Worm (Caenorhabditis elegans) whole organism, L4 larva: Measurements from ENCODE around the gene T20D4.19.

ENCODE experiments used
- ceh-28 ChIP-seq: fragments of 150-350 bp; optimal IDR thresholded peaks from 2 replicates; lab custom pipeline; 2014; ENCODE audit warnings: missing biosample characterization, missing genetic modification reagents, missing genetic modification characterization
- ceh-32 ChIP-seq: sonication (generic microtip); optimal IDR thresholded peaks from 2 replicates; lab custom pipeline; 2016; ENCODE audit warnings: mild to moderate bottlenecking, missing genetic modification characterization, missing compliant biosample characterization; ENCODE audit not compliant: poor library complexity
- nhr-25 ChIP-seq: sonication (generic microtip); optimal IDR thresholded peaks from 2 replicates; lab custom pipeline; 2017; ENCODE audit warnings: missing genetic modification characterization, mild to moderate bottlenecking, missing compliant biosample characterization, antibody characterized with exemption, moderate library complexity, borderline replicate concordance; ENCODE audit not compliant: insufficient read depth
- unc-62 ChIP-seq, 3 experiments: fragments of 150-350 bp in 1 of 3; sonication (generic microtip); optimal IDR thresholded peaks in 2 of 3; peaks in 1 of 3; 1 replicate in 1 of 3; 2 replicates in 2 of 3; lab custom pipeline; 2014 to 2017; ENCODE audit warnings: missing biosample characterization in 3 of 3, missing genetic modification characterization in 3 of 3, missing genetic modification reagents in 3 of 3, missing genotype in 1 of 3
- zag-1 ChIP-seq: fragments of 150-350 bp; optimal IDR thresholded peaks from 2 replicates; lab custom pipeline; 2014; ENCODE audit warnings: missing biosample characterization, missing genetic modification characterization

ce11 chrV:3398314-3398713 is 33.1 kb downstream of the T20D4.19 start, which contains the start of gene T20D4.11:
- TF ChIP-seq ceh-28 (tag; lab: Kevin White, UChicago) (no peak), ceh-32 (tag; lab: Kevin White, UChicago) (no peak), unc-62 (GFP tag; optimal IDR thresholded peaks at IDR 0.05 in 1 of 2; lab: Kevin White, UChicago) (no peak), unc-62 (tag; optimal IDR thresholded peaks at IDR 0.05; lab: Kevin White, UChicago) (no peak), zag-1 (tag; lab: Kevin White, UChicago) (no peak), nhr-25 (no peak)
